Worm (Caenorhabditis elegans): ENCODE results near the gene K02C4.2.

K02C4.2 gene

ce11 chrII:8062334-8062791 lies 13.2 kb upstream of the K02C4.2 start, which contains the start of gene ufd-2:
TSS of gene ufd-2 (plus strand) at chrII:8062741.
- TF ChIP-seq zip-5 (tag; optimal IDR thresholded peaks at IDR 0.05) (peak; percentile 64), unc-55 (GFP tag; optimal IDR thresholded peaks at IDR 0.05) (peak; percentile 15), rnt-1 (tag; optimal IDR thresholded peaks at IDR 0.05) (peak; percentile 75), C08G9.2 (tag; optimal IDR thresholded peaks at IDR 0.05) (peak; percentile 71), sdc-2 (tag; optimal IDR thresholded peaks at IDR 0.05) (no peak), K09A11.1 (tag; optimal IDR thresholded peaks at IDR 0.05; ENCODE audit: insufficient read depth) (no peak), pqm-1 (tag; optimal IDR thresholded peaks at IDR 0.05) (no peak), elt-4 (tag; optimal IDR thresholded peaks at IDR 0.05) (no peak), ama-1 (optimal IDR thresholded peaks at IDR 0.05) (no peak), syd-9 (tag; optimal IDR thresholded peaks at IDR 0.05) (no peak), ets-4 (tag; optimal IDR thresholded peaks at IDR 0.05) (peak; percentile 50), nhr-11 (tag; optimal IDR thresholded peaks at IDR 0.05) (no peak), sox-4 (tag; optimal IDR thresholded peaks at IDR 0.05) (no peak), ztf-16 (tag; optimal IDR thresholded peaks at IDR 0.05) (peak; percentile 41), lim-6 (tag; optimal IDR thresholded peaks at IDR 0.05) (no peak), ceh-48 (tag; optimal IDR thresholded peaks at IDR 0.05) (peak; percentile 20), T23F11.4 (GFP tag; optimal IDR thresholded peaks at IDR 0.05) (no peak), che-1 (tag; optimal IDR thresholded peaks at IDR 0.05) (no peak), F13H6.1 (tag; optimal IDR thresholded peaks at IDR 0.05) (peak; percentile 68), ahr-1 (tag; optimal IDR thresholded peaks at IDR 0.05) (peak; percentile 19), sox-2 (GFP tag; IDR thresholded peaks at IDR 0.05) (no peak), ceh-22 (tag; optimal IDR thresholded peaks at IDR 0.05) (no peak), gmeb-2 (tag; optimal IDR thresholded peaks at IDR 0.05) (no peak), madf-2 (tag; optimal IDR thresholded peaks at IDR 0.05) (no peak), hlh-30 (tag; optimal IDR thresholded peaks at IDR 0.05; ENCODE audit: insufficient read depth) (no peak), pha-2 (tag; optimal IDR thresholded peaks at IDR 0.05) (no peak), pax-1 (tag; optimal IDR thresholded peaks at IDR 0.05) (no peak), hlh-13 (GFP tag; optimal IDR thresholded peaks at IDR 0.05) (no peak), mec-3 (tag; optimal IDR thresholded peaks at IDR 0.05; ENCODE audit: borderline replicate concordance) (no peak), hlh-15 (tag; optimal IDR thresholded peaks at IDR 0.05) (no peak), pat-9 (tag; optimal IDR thresholded peaks at IDR 0.05) (no peak), dmd-4 (tag; optimal IDR thresholded peaks at IDR 0.05; ENCODE audit: borderline replicate concordance) (no peak), ceh-18 (tag; optimal IDR thresholded peaks at IDR 0.05) (peak; percentile 71), fax-1 (tag; optimal IDR thresholded peaks at IDR 0.05) (peak; percentile 47), ceh-31 (tag; optimal IDR thresholded peaks at IDR 0.05) (peak; percentile 94), nfya-1 (tag; optimal IDR thresholded peaks at IDR 0.05) (peak; percentile 63), dve-1 (tag; optimal IDR thresholded peaks at IDR 0.05) (peak; percentile 20), odd-2 (tag; optimal IDR thresholded peaks at IDR 0.05) (no peak), elt-2 (tag; optimal IDR thresholded peaks at IDR 0.05) (peak; percentile 79), hlh-6 (tag; optimal IDR thresholded peaks at IDR 0.05) (no peak), ttx-3 (tag; optimal IDR thresholded peaks at IDR 0.05) (no peak), ceh-19 (GFP tag; optimal IDR thresholded peaks at IDR 0.05) (no peak), fkh-6 (tag; optimal IDR thresholded peaks at IDR 0.05) (peak; percentile 57), pha-4 (tag; optimal IDR thresholded peaks at IDR 0.05) (no peak), ceh-34 (tag; optimal IDR thresholded peaks at IDR 0.05) (peak; percentile 48), pros-1 (tag; optimal IDR thresholded peaks at IDR 0.05) (peak; percentile 38), ceh-6 (GFP tag; optimal IDR thresholded peaks at IDR 0.05) (no peak), Y22D7AL.16 (tag; optimal IDR thresholded peaks at IDR 0.05) (no peak), ceh-24 (tag; optimal IDR thresholded peaks at IDR 0.05) (no peak), unc-42 (tag; optimal IDR thresholded peaks at IDR 0.05) (peak; percentile 66), tbx-2 (tag; optimal IDR thresholded peaks at IDR 0.05) (peak; percentile 90), ceh-30 (tag; optimal IDR thresholded peaks at IDR 0.05) (no peak), eyg-1 (tag; optimal IDR thresholded peaks at IDR 0.05) (no peak), nhr-232 (tag; optimal IDR thresholded peaks at IDR 0.05) (no peak)
